Fruit fly (Drosophila melanogaster) whole organism, embryonic: ENCODE data around the gene Ts.
A peak's percentile ranks its signal among the peaks of the same experiment; 100 is the strongest.

Experiments used
- ATbp ChIP-seq: fragments of 200-800 bp; sonication (Bioruptor generic); optimal IDR thresholded peaks from 2 replicates; lab custom pipeline; 2017; ENCODE audit warnings: missing biosample characterization, mild to moderate bottlenecking, missing genetic modification characterization, missing genetic modification reagents
- B-H2 ChIP-seq: fragments of 200-800 bp; sonication (Bioruptor generic); optimal IDR thresholded peaks from 2 replicates; lab custom pipeline; 2018; ENCODE audit warnings: missing biosample characterization, mild to moderate bottlenecking, missing genetic modification characterization
- BtbVII ChIP-seq: fragments of 200-800 bp; sonication (Bioruptor generic); optimal IDR thresholded peaks from 3 replicates; lab custom pipeline; 2017; ENCODE audit warnings: missing biosample characterization, mild to moderate bottlenecking, missing genetic modification characterization
- CG10274 ChIP-seq: fragments of 200-800 bp; sonication (Bioruptor generic); optimal IDR thresholded peaks from 3 replicates; lab custom pipeline; 2017; ENCODE audit warnings: missing biosample characterization, mild to moderate bottlenecking, missing genetic modification characterization
- CG11560 ChIP-seq: fragments of 200-800 bp; sonication (Bioruptor generic); IDR thresholded peaks from 3 replicates; pipeline ENCODE4 v1.3.6; 2022; ENCODE audit warnings: missing biosample characterization, missing genetic modification characterization
- CG11696 ChIP-seq: fragments of 200-800 bp; sonication (Bioruptor generic); IDR thresholded peaks from 2 replicates; pipeline ENCODE4 v1.3.6; 2022; ENCODE audit warnings: missing biosample characterization, missing genetic modification characterization
- CG1233 ChIP-seq: fragments of 200-800 bp; sonication (Bioruptor generic); optimal IDR thresholded peaks from 4 replicates; lab custom pipeline; 2018; ENCODE audit warnings: missing biosample characterization, mild to moderate bottlenecking, missing genetic modification characterization
- CG14014 ChIP-seq: fragments of 200-800 bp; sonication (Bioruptor generic); IDR thresholded peaks from 2 replicates; pipeline ENCODE4 v1.3.6; 2022; ENCODE audit warnings: missing biosample characterization, missing genetic modification characterization
- CG14050 ChIP-seq: fragments of 200-800 bp; sonication (Bioruptor generic); IDR thresholded peaks from 3 replicates; pipeline ENCODE4 v1.3.6; 2022; ENCODE audit warnings: missing biosample characterization, missing genetic modification characterization
- CG14441 ChIP-seq: fragments of 200-800 bp; sonication (Bioruptor generic); IDR thresholded peaks from 2 replicates; pipeline ENCODE4 v1.3.6; 2022; ENCODE audit warnings: missing biosample characterization, missing genetic modification characterization
- CG15269 ChIP-seq: fragments of 200-800 bp; sonication (Bioruptor generic); optimal IDR thresholded peaks from 2 replicates; lab custom pipeline; 2018; ENCODE audit warnings: missing biosample characterization, mild to moderate bottlenecking, missing genetic modification characterization, moderate library complexity
- CG16863 ChIP-seq: fragments of 200-800 bp; sonication (Bioruptor generic); optimal IDR thresholded peaks from 3 replicates; lab custom pipeline; 2016; ENCODE audit warnings: missing biosample characterization, missing genetic modification characterization
- CG17328 ChIP-seq: fragments of 200-800 bp; sonication (Bioruptor generic); IDR thresholded peaks from 2 replicates; pipeline ENCODE4 v1.3.6; 2022; ENCODE audit warnings: missing biosample characterization, missing genetic modification characterization
- CG17385 ChIP-seq: fragments of 200-800 bp; sonication (Bioruptor generic); optimal IDR thresholded peaks from 3 replicates; lab custom pipeline; 2018; ENCODE audit warnings: missing biosample characterization, mild to moderate bottlenecking, missing genetic modification characterization
- CG17829 ChIP-seq: fragments of 200-800 bp; optimal IDR thresholded peaks from 2 replicates; lab custom pipeline; 2019; ENCODE audit warnings: missing biosample characterization, mild to moderate bottlenecking, missing genetic modification characterization, moderate library complexity
- CG31388 ChIP-seq: fragments of 200-800 bp; sonication (Bioruptor generic); optimal IDR thresholded peaks from 2 replicates; lab custom pipeline; 2016; ENCODE audit warnings: missing biosample characterization, missing genetic modification characterization
- CG32772 ChIP-seq: fragments of 200-800 bp; sonication (Bioruptor generic); IDR thresholded peaks from 2 replicates; pipeline ENCODE4 v1.3.6; 2022; ENCODE audit warnings: missing biosample characterization, missing genetic modification characterization
- CG42726 ChIP-seq: fragments of 200-800 bp; sonication (Bioruptor generic); IDR thresholded peaks from 2 replicates; pipeline ENCODE4 v1.3.6; 2022; ENCODE audit warnings: missing biosample characterization, missing genetic modification characterization; ENCODE audit not compliant: partially characterized antibody
- CG4707 ChIP-seq: fragments of 200-800 bp; sonication (Bioruptor generic); optimal IDR thresholded peaks from 2 replicates; lab custom pipeline; 2018; ENCODE audit warnings: missing biosample characterization, mild to moderate bottlenecking, missing genetic modification characterization, moderate library complexity
- CG8290 ChIP-seq, 3 experiments: fragments of 200-800 bp; sonication (Bioruptor generic); optimal IDR thresholded peaks; 2 replicates each; lab custom pipeline; 2016 to 2019; ENCODE audit warnings: missing biosample characterization in 3 of 3, missing genetic modification characterization in 3 of 3, mild to moderate bottlenecking in 2 of 3, moderate library complexity in 1 of 3
- CG8924 ChIP-seq: fragments of 200-800 bp; optimal IDR thresholded peaks from 3 replicates; lab custom pipeline; 2019; ENCODE audit warnings: missing biosample characterization, mild to moderate bottlenecking, missing genetic modification characterization, moderate library complexity
- CG9437 ChIP-seq: fragments of 200-800 bp; sonication (Bioruptor generic); optimal IDR thresholded peaks from 2 replicates; lab custom pipeline; 2018; ENCODE audit warnings: missing biosample characterization, mild to moderate bottlenecking, missing genetic modification characterization
- CG9609 ChIP-seq: fragments of 200-800 bp; sonication (Bioruptor generic); optimal IDR thresholded peaks from 3 replicates; lab custom pipeline; 2016; ENCODE audit warnings: missing biosample characterization, missing genetic modification characterization
- Fer3 ChIP-seq: fragments of 200-800 bp; sonication (Bioruptor generic); optimal IDR thresholded peaks from 2 replicates; lab custom pipeline; 2018; ENCODE audit warnings: missing biosample characterization, mild to moderate bottlenecking, missing genetic modification characterization, moderate library complexity
- Lhr ChIP-seq: fragments of 200-800 bp; sonication (Bioruptor generic); optimal IDR thresholded peaks from 3 replicates; lab custom pipeline; 2017; ENCODE audit warnings: mild to moderate bottlenecking, missing biosample characterization, missing genetic modification reagents, missing genetic modification characterization
- Opbp ChIP-seq: fragments of 200-800 bp; sonication (Bioruptor generic); IDR thresholded peaks from 3 replicates; pipeline ENCODE4 v1.3.6; 2022; ENCODE audit warnings: missing biosample characterization, missing genetic modification characterization; ENCODE audit not compliant: partially characterized antibody
- Rx ChIP-seq: fragments of 200-800 bp; sonication (Bioruptor generic); IDR thresholded peaks from 2 replicates; pipeline ENCODE4 v1.3.6; 2022; ENCODE audit warnings: missing biosample characterization, missing genetic modification characterization
- Six4 ChIP-seq: fragments of 200-800 bp; sonication (Bioruptor generic); optimal IDR thresholded peaks from 2 replicates; lab custom pipeline; 2016; ENCODE audit warnings: missing biosample characterization, missing genetic modification characterization
- Usf ChIP-seq: fragments of 200-800 bp; sonication (Bioruptor generic); optimal IDR thresholded peaks from 2 replicates; lab custom pipeline; 2017; ENCODE audit warnings: missing genotype, missing biosample characterization, missing genetic modification characterization
- Xbp1 ChIP-seq: fragments of 200-800 bp; sonication (Bioruptor generic); optimal IDR thresholded peaks from 3 replicates; lab custom pipeline; 2016; ENCODE audit warnings: missing biosample characterization, mild to moderate bottlenecking, missing genetic modification characterization
- Xrp1 ChIP-seq: fragments of 200-800 bp; sonication (Bioruptor generic); IDR thresholded peaks from 2 replicates; pipeline ENCODE4 v1.3.6; 2022; ENCODE audit warnings: missing biosample characterization, missing genetic modification characterization
- bab2 ChIP-seq: fragments of 200-800 bp; sonication (Bioruptor generic); optimal IDR thresholded peaks from 2 replicates; lab custom pipeline; 2016; ENCODE audit warnings: missing biosample characterization, missing genetic modification characterization
- bcd ChIP-seq: fragments of 200-800 bp; sonication (Bioruptor generic); optimal IDR thresholded peaks from 2 replicates; lab custom pipeline; 2017; ENCODE audit warnings: missing biosample characterization, mild to moderate bottlenecking, missing genetic modification characterization
- caup ChIP-seq: fragments of 200-800 bp; sonication (Bioruptor generic); optimal IDR thresholded peaks from 3 replicates; lab custom pipeline; 2017; ENCODE audit warnings: missing biosample characterization, mild to moderate bottlenecking, missing genetic modification characterization, moderate library complexity; ENCODE audit not compliant: severe bottlenecking
- dysf ChIP-seq: fragments of 200-800 bp; sonication (Bioruptor generic); IDR thresholded peaks from 3 replicates; pipeline ENCODE4 v1.3.6; 2022; ENCODE audit warnings: missing biosample characterization, missing genetic modification characterization
- esg ChIP-seq: fragments of 200-800 bp; sonication (Bioruptor generic); conservative IDR thresholded peaks from 2 replicates; pipeline ENCODE4 v1.3.6; 2022; ENCODE audit warnings: missing biosample characterization, missing genetic modification characterization
- jigr1 ChIP-seq: fragments of 200-800 bp; sonication (Bioruptor generic); IDR thresholded peaks from 3 replicates; pipeline ENCODE4 v1.3.6; 2022; ENCODE audit warnings: missing biosample characterization, missing genetic modification characterization
- ken ChIP-seq: fragments of 200-800 bp; sonication (Bioruptor generic); IDR thresholded peaks from 3 replicates; pipeline ENCODE4 v1.3.6; 2022; ENCODE audit warnings: missing biosample characterization, missing genetic modification characterization
- lab ChIP-seq: fragments of 200-800 bp; sonication (Bioruptor generic); optimal IDR thresholded peaks from 3 replicates; lab custom pipeline; 2017; ENCODE audit warnings: missing biosample characterization, missing genetic modification characterization, mild to moderate bottlenecking, moderate library complexity, missing genetic modification reagents
- lola ChIP-seq, 3 experiments: fragments of >200 bp in 2 of 3; fragments of 200-800 bp in 1 of 3; sonication (Bioruptor generic) in 1 of 3; optimal IDR thresholded peaks; 2 replicates each; lab custom pipeline; 2017 to 2019; ENCODE audit warnings: missing biosample characterization in 3 of 3, missing genetic modification characterization in 3 of 3, mild to moderate bottlenecking in 1 of 3, moderate library complexity in 1 of 3
- pan ChIP-seq, 4 experiments: fragments of >200 bp in 3 of 4; fragments of 200-800 bp in 1 of 4; sonication (Bioruptor generic) in 1 of 4; optimal IDR thresholded peaks in 3 of 4; IDR thresholded peaks in 1 of 4; 2 replicates each; pipeline versions ENCODE4 v1.3.6 to Lab custom; 2017 to 2022; ENCODE audit warnings: missing biosample characterization in 2 of 4, missing genetic modification characterization in 2 of 4, mixed read lengths in 1 of 4
- prd ChIP-seq, 3 experiments: fragments of >200 bp in 2 of 3; fragments of 200-800 bp in 1 of 3; sonication (Bioruptor generic) in 1 of 3; optimal IDR thresholded peaks in 2 of 3; IDR thresholded peaks in 1 of 3; 2 replicates in 2 of 3; 3 replicates in 1 of 3; pipeline versions ENCODE4 v1.3.6 to Lab custom; 2017 to 2022; ENCODE audit warnings: missing biosample characterization in 1 of 3, missing genetic modification characterization in 1 of 3
- pum ChIP-seq: fragments of 200-800 bp; sonication (Bioruptor generic); optimal IDR thresholded peaks from 2 replicates; lab custom pipeline; 2016; ENCODE audit warnings: missing biosample characterization, missing genetic modification characterization
- salm ChIP-seq: fragments of 200-800 bp; sonication (Bioruptor generic); optimal IDR thresholded peaks from 2 replicates; lab custom pipeline; 2018; ENCODE audit warnings: missing biosample characterization, mild to moderate bottlenecking, missing genetic modification characterization
- sob ChIP-seq: fragments of 200-800 bp; sonication (Bioruptor generic); IDR thresholded peaks from 2 replicates; pipeline ENCODE4 v1.3.6; 2022; ENCODE audit warnings: missing biosample characterization, missing genetic modification characterization
- wor ChIP-seq: fragments of 200-800 bp; sonication (Bioruptor generic); IDR thresholded peaks from 2 replicates; pipeline ENCODE4 v1.3.6; 2022; ENCODE audit warnings: missing biosample characterization, missing genetic modification characterization
- zf30C ChIP-seq: fragments of 200-800 bp; sonication (Bioruptor generic); optimal IDR thresholded peaks from 3 replicates; lab custom pipeline; 2018; ENCODE audit warnings: missing biosample characterization, mild to moderate bottlenecking, missing genetic modification characterization
- zfh2 ChIP-seq: fragments of 200-800 bp; sonication (Bioruptor generic); optimal IDR thresholded peaks from 2 replicates; lab custom pipeline; 2016; ENCODE audit warnings: missing biosample characterization, missing genetic modification characterization

Ts gene

DNA sequence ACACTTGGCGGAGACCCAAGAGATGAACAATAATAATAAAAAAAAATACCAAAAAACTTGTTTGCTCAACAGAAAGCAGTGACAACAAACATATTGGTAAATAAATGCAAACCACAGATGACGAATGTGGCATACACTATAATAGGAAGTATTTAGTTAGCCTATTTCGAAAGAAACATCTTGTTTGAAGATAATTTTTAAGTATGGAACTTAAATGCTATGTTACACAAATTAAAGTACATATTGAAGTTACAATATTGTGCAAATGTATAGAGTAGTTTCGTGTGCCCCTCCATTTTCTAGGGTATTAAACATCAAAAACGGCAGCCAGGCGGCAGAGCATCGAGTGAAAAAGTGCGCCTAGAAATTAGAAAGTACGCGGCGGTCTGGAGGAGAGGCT, 34.0 kb upstream of the Ts start (continued):
- TF ChIP-seq Rx (GFP tag; lab: Robert Waterston, UW): no peak
- TF ChIP-seq CG17385 (GFP tag; lab: Kevin White, UChicago): peak; percentile 59
- no peak for TF ChIP-seq Usf (GFP tag; lab: Kevin White, UChicago)
- peak; percentile 46; the same call in 1 of the 3 replicates for TF ChIP-seq ken (GFP tag; lab: Robert Waterston, UW)
- TF ChIP-seq wor: peak; percentile 49
- TF ChIP-seq CG11560 (tag; lab: Robert Waterston, UW): no peak
- TF ChIP-seq pum: peak; percentile 20
- TF ChIP-seq CG17829 (tag; lab: Kevin White, UChicago): peak; percentile 27
- no peak for TF ChIP-seq pan (optimal IDR thresholded peaks at IDR 0.05; lab: Kevin White, UChicago)
- peak in 1 of 2 experiments; percentile 50 for TF ChIP-seq pan (GFP tag; optimal IDR thresholded peaks at IDR 0.05 in 1 of 2, IDR thresholded peaks at IDR 0.05 in 1 of 2)
- no peak for TF ChIP-seq CG42726 (GFP tag; lab: Robert Waterston, UW)
- TF ChIP-seq Opbp (GFP tag; lab: Robert Waterston, UW): no peak
- no peak for TF ChIP-seq CG10274 (GFP tag; lab: Kevin White, UChicago)
- TF ChIP-seq Lhr (GFP tag; lab: Kevin White, UChicago): peak; percentile 16
- TF ChIP-seq CG9437 (GFP tag; lab: Kevin White, UChicago): peak; percentile 40
- no peak for TF ChIP-seq B-H2 (GFP tag; lab: Kevin White, UChicago)
- 0 out of 3 replicates have a peak, but pooled peaks have one; percentile 21 for TF ChIP-seq CG14050 (GFP tag; lab: Robert Waterston, UW)
- TF ChIP-seq CG11696: no peak
- TF ChIP-seq bab2 (GFP tag; lab: Kevin White, UChicago): peak; percentile 59
- TF ChIP-seq CG14014 (GFP tag; lab: Robert Waterston, UW): peak; percentile 8; the same call in 1 of the 2 replicates
- TF ChIP-seq Fer3 (tag; lab: Kevin White, UChicago): peak; percentile 33
- no peak for TF ChIP-seq CG31388
- peak; percentile 33 for TF ChIP-seq Xbp1 (GFP tag; lab: Kevin White, UChicago)
- TF ChIP-seq BtbVII (GFP tag; lab: Kevin White, UChicago): peak; percentile 24
- TF ChIP-seq lab (GFP tag; lab: Kevin White, UChicago): peak; percentile 51
- no peak for TF ChIP-seq zf30C (GFP tag; lab: Kevin White, UChicago)
- peak; percentile 59 for TF ChIP-seq CG15269 (tag; lab: Kevin White, UChicago)
- no peak for TF ChIP-seq prd (optimal IDR thresholded peaks at IDR 0.05; lab: Kevin White, UChicago)
- peak; percentile 47; the same call in 2 of the 3 replicates for TF ChIP-seq prd (GFP tag; IDR thresholded peaks at IDR 0.05; lab: Robert Waterston, UW)
- TF ChIP-seq caup (GFP tag; lab: Kevin White, UChicago): no peak
- no peak for TF ChIP-seq CG8290 (GFP tag; optimal IDR thresholded peaks at IDR 0.05; lab: Kevin White, UChicago)
- TF ChIP-seq CG8290 (tag; optimal IDR thresholded peaks at IDR 0.05; lab: Kevin White, UChicago): peak in 1 of 2 experiments; percentile 61
- peak; percentile 65 for TF ChIP-seq CG8924 (tag; lab: Kevin White, UChicago)
- TF ChIP-seq ATbp (GFP tag; lab: Kevin White, UChicago): peak; percentile 85
- no peak for TF ChIP-seq zfh2 (GFP tag; lab: Kevin White, UChicago)
- TF ChIP-seq esg (GFP tag; lab: Robert Waterston, UW): peak; percentile 41; the same call in 1 of the 2 replicates
- peak; percentile 63; the same call in 2 of the 3 replicates for TF ChIP-seq dysf (GFP tag; lab: Robert Waterston, UW)
- peak; percentile 40; the same call in 1 of the 2 replicates for TF ChIP-seq Xrp1
- peak; percentile 11 for TF ChIP-seq salm
- peak; percentile 40 for TF ChIP-seq CG16863
- TF ChIP-seq lola (GFP tag; optimal IDR thresholded peaks at IDR 0.05; lab: Kevin White, UChicago): peak in 1 of 3 experiments; percentile 19
- TF ChIP-seq CG14441 (GFP tag; lab: Robert Waterston, UW): no peak
- peak; percentile 38; the same call in 1 of the 2 replicates for TF ChIP-seq CG17328
- 0 out of 2 replicates have a peak, but pooled peaks have one; percentile 42 for TF ChIP-seq CG32772 (GFP tag; lab: Robert Waterston, UW)
- peak; percentile 1 for TF ChIP-seq bcd
- TF ChIP-seq jigr1 (GFP tag; lab: Robert Waterston, UW): no peak
- TF ChIP-seq Six4 (GFP tag; lab: Kevin White, UChicago): peak; percentile 45
- peak; percentile 56 for TF ChIP-seq CG1233 (GFP tag; lab: Kevin White, UChicago)
- TF ChIP-seq sob: no peak
- peak; percentile 70 for TF ChIP-seq CG4707 (GFP tag; lab: Kevin White, UChicago)
- TF ChIP-seq CG9609 (GFP tag; lab: Kevin White, UChicago): no peak
